Worm (Caenorhabditis elegans) whole organism, L3 larva: ENCODE measurements around the gene ace-1.

Source experiments
- ceh-82 ChIP-seq: fragments of 150-350 bp; optimal IDR thresholded peaks from 2 replicates; lab custom pipeline; 2014; ENCODE audit warnings: missing biosample characterization, missing genetic modification characterization
- egl-5 ChIP-seq: fragments of 150-350 bp; optimal IDR thresholded peaks from 2 replicates; lab custom pipeline; 2017; ENCODE audit warnings: missing biosample characterization, missing genetic modification reagents, missing genetic modification characterization, inconsistent platforms
- eor-1 ChIP-seq, 2 experiments: fragments of 150-350 bp; optimal IDR thresholded peaks; 2 replicates each; lab custom pipeline; 2014 to 2018; ENCODE audit warnings: missing biosample characterization in 2 of 2, missing genetic modification characterization in 2 of 2
- fkh-2 ChIP-seq: fragments of 150-350 bp; optimal IDR thresholded peaks from 2 replicates; lab custom pipeline; 2014; ENCODE audit warnings: missing biosample characterization, missing genetic modification reagents, missing genetic modification characterization
- nhr-12 ChIP-seq: fragments of 150-350 bp; optimal IDR thresholded peaks from 2 replicates; lab custom pipeline; 2014; ENCODE audit warnings: missing biosample characterization, missing genetic modification characterization
- nhr-43 ChIP-seq: sonication (generic microtip); optimal IDR thresholded peaks from 2 replicates; lab custom pipeline; 2016; ENCODE audit warnings: mild to moderate bottlenecking, missing genetic modification characterization, missing compliant biosample characterization; ENCODE audit not compliant: poor library complexity, severe bottlenecking
- nhr-67 ChIP-seq: fragments of 150-350 bp; optimal IDR thresholded peaks from 2 replicates; lab custom pipeline; 2014; ENCODE audit warnings: missing biosample characterization, missing genetic modification characterization
- nhr-77 ChIP-seq: fragments of 150-350 bp; optimal IDR thresholded peaks from 2 replicates; lab custom pipeline; 2014; ENCODE audit warnings: missing biosample characterization, missing genetic modification characterization
- unc-62 ChIP-seq: fragments of 150-350 bp; sonication (generic microtip); optimal IDR thresholded peaks from 4 replicates; lab custom pipeline; 2014; ENCODE audit warnings: missing biosample characterization, missing genetic modification reagents, missing genetic modification characterization
- ztf-11 ChIP-seq: fragments of 150-350 bp; optimal IDR thresholded peaks from 2 replicates; lab custom pipeline; 2014; ENCODE audit warnings: missing biosample characterization, missing genetic modification characterization

Gene ace-1

ce11 chrX:16416790-16417330 is 49.8 kb downstream of the ace-1 start, which contains the start of gene eat-17:
TSS of gene eat-17 (minus strand) at chrX:16416840.
- TF ChIP-seq unc-62 (GFP tag; lab: Kevin White, UChicago), result no peak
- TF ChIP-seq nhr-67 (tag; lab: Kevin White, UChicago), result no peak
- no peak for TF ChIP-seq nhr-12 (tag; lab: Kevin White, UChicago)
- no peak for TF ChIP-seq nhr-77 (tag; lab: Kevin White, UChicago)
- TF ChIP-seq ceh-82 (tag; lab: Kevin White, UChicago), result no peak
- TF ChIP-seq nhr-43 (tag; lab: Kevin White, UChicago), result no peak

DNA sequence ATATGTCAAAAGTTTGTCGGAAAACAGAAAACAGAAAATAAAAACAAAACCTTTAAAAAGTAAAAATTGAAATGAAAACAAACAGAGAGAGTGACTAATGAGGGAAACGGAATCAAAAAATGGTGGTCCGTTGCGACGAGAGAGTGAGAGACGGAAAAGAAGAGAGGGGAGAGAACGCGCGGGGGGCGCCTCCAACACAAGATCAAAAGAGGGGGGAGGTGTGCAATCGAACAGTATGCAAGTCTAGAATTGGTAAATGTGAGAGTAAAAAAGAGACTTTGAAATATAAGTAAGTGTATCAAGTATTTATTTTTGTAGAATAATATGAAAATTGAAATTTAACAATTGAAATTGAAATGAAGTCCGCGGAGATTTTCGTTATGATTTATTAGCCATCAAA is 51.3 kb downstream of the ace-1 start:
- TF ChIP-seq fkh-2 (tag; lab: Kevin White, UChicago), result no peak
- TF ChIP-seq nhr-77 (tag; lab: Kevin White, UChicago), result no peak
- no peak for TF ChIP-seq ztf-11
- TF ChIP-seq egl-5 (tag; lab: Kevin White, UChicago), result no peak
- TF ChIP-seq unc-62 (GFP tag; lab: Kevin White, UChicago), result no peak
- TF ChIP-seq eor-1 (tag; optimal IDR thresholded peaks at IDR 0.05; lab: Kevin White, UChicago), result no peak
